Worm (Caenorhabditis elegans) whole organism, early embryonic: ENCODE data around the gene nhr-148.
"Not testable (repeated sequence)": the region's sequence is repeated elsewhere in the genome, so short reads cannot be mapped to it uniquely, and the experiment has no call there.

Experiments used
- B0310.2 ChIP-seq: sonication (generic microtip); optimal IDR thresholded peaks from 2 replicates; lab custom pipeline; 2016; ENCODE audit warnings: mild to moderate bottlenecking, missing genetic modification characterization, missing compliant biosample characterization
- F13C5.2 ChIP-seq: sonication (generic microtip); optimal IDR thresholded peaks from 2 replicates; lab custom pipeline; 2017; ENCODE audit warnings: mild to moderate bottlenecking, missing genetic modification characterization, inconsistent platforms, missing compliant biosample characterization
- aly-1 ChIP-seq: sonication (generic microtip); optimal IDR thresholded peaks from 2 replicates; lab custom pipeline; 2016; ENCODE audit warnings: missing genetic modification characterization, missing compliant biosample characterization
- ama-1 ChIP-seq: fragments of 150-350 bp; optimal IDR thresholded peaks from 2 replicates; lab custom pipeline; 2014
- ceh-13 ChIP-seq: fragments of 200-800 bp; sonication (Bioruptor generic); optimal IDR thresholded peaks from 2 replicates; lab custom pipeline; 2018; ENCODE audit warnings: mild to moderate bottlenecking, missing genetic modification characterization, missing compliant biosample characterization
- ceh-36 ChIP-seq: sonication (generic microtip); optimal IDR thresholded peaks from 2 replicates; lab custom pipeline; 2016; ENCODE audit warnings: missing genetic modification characterization, inconsistent platforms, missing compliant biosample characterization
- ets-7 ChIP-seq: sonication (generic microtip); optimal IDR thresholded peaks from 2 replicates; lab custom pipeline; 2016; ENCODE audit warnings: missing genotype, missing genetic modification characterization, missing compliant biosample characterization
- flt-1 ChIP-seq: fragments of 200-800 bp; sonication (Bioruptor generic); IDR thresholded peaks from 2 replicates; pipeline ENCODE4 v1.3.6; 2022; ENCODE audit warnings: missing genetic modification characterization, missing compliant biosample characterization
- hmbx-1 ChIP-seq: sonication (generic microtip); optimal IDR thresholded peaks from 2 replicates; lab custom pipeline; 2016; ENCODE audit warnings: mild to moderate bottlenecking, missing genetic modification characterization, missing compliant biosample characterization
- hmg-4 ChIP-seq: fragments of 200-800 bp; sonication (Bioruptor generic); optimal IDR thresholded peaks from 2 replicates; lab custom pipeline; 2018; ENCODE audit warnings: mild to moderate bottlenecking, missing genetic modification characterization, missing compliant biosample characterization
- hnd-1 ChIP-seq: sonication (generic microtip); optimal IDR thresholded peaks from 2 replicates; lab custom pipeline; 2016; ENCODE audit warnings: missing genetic modification characterization, missing compliant biosample characterization
- pes-1 ChIP-seq: fragments of 200-800 bp; sonication (Bioruptor generic); IDR thresholded peaks from 2 replicates; pipeline ENCODE4 v1.3.6; 2022; ENCODE audit warnings: missing genetic modification reagents, missing genetic modification characterization, missing compliant biosample characterization
- scrt-1 ChIP-seq: fragments of 200-800 bp; sonication (Bioruptor generic); IDR thresholded peaks from 2 replicates; pipeline ENCODE4 v1.3.6; 2022; ENCODE audit warnings: missing genetic modification characterization, missing compliant biosample characterization
- sea-1 ChIP-seq: fragments of 200-800 bp; sonication (Bioruptor generic); conservative IDR thresholded peaks from 2 replicates; pipeline ENCODE4 v1.3.6; 2022; ENCODE audit warnings: missing genetic modification characterization, missing compliant biosample characterization
- tbx-11 ChIP-seq: fragments of 200-800 bp; sonication (Bioruptor generic); IDR thresholded peaks from 2 replicates; pipeline ENCODE4 v1.3.6; 2022; ENCODE audit warnings: missing genetic modification characterization, missing compliant biosample characterization
- tbx-37 ChIP-seq: fragments of 200-800 bp; sonication (Bioruptor generic); conservative IDR thresholded peaks from 2 replicates; pipeline ENCODE4 v1.3.6; 2022; ENCODE audit warnings: missing genetic modification reagents, missing genetic modification characterization, missing compliant biosample characterization
- tra-4 ChIP-seq: sonication (generic microtip); optimal IDR thresholded peaks from 2 replicates; lab custom pipeline; 2017; ENCODE audit warnings: missing genetic modification characterization, missing compliant biosample characterization

Gene nhr-148

DNA sequence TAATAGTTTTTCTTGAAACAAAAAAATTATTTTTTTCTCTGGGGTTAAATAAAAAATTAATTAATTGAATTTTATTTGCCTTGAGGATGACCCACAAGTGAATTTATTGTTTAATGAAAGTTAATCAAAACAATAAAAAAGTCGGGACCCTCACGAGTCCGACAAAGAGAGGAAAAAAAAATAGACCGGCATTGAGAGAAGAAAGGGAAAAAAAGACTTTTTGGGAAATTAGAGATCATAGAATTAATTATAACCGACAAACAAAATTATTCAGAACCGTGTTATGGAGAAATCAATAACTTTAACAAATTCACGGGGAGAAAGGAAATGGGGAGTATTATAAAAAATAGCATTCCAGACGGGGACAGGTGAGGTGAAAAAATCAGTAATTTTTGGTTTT is 4.7 kb upstream of the nhr-148 start, which contains the start of gene F10G2.7:
F10G2.7 (minus strand) TSS at position 101 of the 400 bp plus-strand sequence.
- not testable (repeated sequence) for TF ChIP-seq tbx-37 (GFP tag; lab: Robert Waterston, UW); hmg-4 (GFP tag; lab: Kevin White, UChicago); ceh-13

DNA sequence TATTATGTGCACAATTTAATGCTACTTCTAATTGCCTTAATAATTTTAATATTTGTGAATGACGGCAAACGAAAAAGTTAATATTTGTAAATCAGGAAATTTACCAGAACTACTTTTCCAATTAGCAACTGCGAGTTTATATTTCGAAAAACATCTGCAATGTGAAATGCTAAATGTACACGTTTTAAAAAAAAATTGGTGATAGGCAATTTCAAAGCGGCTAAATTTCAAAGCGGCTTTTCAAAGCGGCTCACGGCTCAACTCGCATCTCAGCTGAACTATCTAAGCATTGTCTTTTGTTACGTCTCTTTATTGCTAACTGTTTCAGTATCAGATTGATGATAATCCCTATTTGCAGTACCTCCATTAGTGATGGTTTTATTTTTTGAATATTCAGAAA is 2.1 kb upstream of the nhr-148 start, which contains the start of gene srh-187:
srh-187 (minus strand) TSS at position 101 of the 400 bp plus-strand sequence.
- TF ChIP-seq hmg-4 (GFP tag; lab: Kevin White, UChicago), result no peak
- no peak for TF ChIP-seq hnd-1 (tag; lab: Kevin White, UChicago)
- no peak for TF ChIP-seq pes-1
- TF ChIP-seq aly-1, result no peak

DNA sequence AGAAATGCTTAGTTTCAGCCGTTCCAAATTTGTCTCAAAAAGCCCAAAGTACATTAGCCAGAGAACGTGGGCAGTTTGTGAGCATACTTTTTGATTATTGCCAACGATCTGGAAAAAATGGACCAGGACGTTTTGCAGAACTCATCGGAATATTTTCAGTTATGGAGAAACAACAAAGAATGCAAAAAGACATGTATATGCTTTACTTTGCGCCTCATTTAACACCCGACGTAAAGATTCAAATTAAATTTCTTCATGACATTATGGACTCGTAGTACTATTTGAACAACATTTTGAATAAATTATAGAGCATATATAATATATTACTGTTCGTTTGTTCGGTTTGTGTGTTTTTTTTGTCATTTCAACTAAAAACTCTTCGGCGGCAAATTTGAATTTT is 1.6 kb downstream of the nhr-148 start, which contains the start of gene srh-244:
srh-244 (plus strand) TSS at position 301 of the 400 bp plus-strand sequence.
- TF ChIP-seq scrt-1 (GFP tag; lab: Robert Waterston, UW) (no peak), sea-1 (GFP tag; lab: Robert Waterston, UW) (no peak), hmbx-1 (tag; lab: Kevin White, UChicago) (no peak), hmg-4 (GFP tag; lab: Kevin White, UChicago) (no peak), B0310.2 (tag; lab: Kevin White, UChicago) (no peak), tbx-11 (GFP tag; lab: Robert Waterston, UW) (no peak), flt-1 (GFP tag; lab: Robert Waterston, UW) (no peak)

DNA sequence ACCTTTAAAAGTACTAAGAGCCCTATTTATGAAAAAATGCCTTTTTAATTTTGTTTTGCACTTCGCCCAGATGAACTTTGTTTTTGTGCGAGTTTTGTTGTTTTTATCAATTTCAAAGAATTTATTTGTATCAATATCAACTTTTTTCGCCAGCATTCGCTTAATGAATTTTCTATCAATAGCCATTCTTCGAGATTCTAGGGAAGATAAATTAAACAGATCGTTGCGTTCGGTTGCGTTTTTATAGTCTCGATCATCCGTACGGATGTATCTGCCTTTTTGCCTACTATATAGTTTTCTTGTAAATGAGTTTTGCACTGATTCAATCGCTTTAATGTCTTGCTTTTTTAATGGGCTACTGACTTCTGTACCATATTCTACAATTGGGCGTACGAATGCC is 3.5 kb downstream of the nhr-148 start, which contains the start of gene nhr-147:
nhr-147 (plus strand) TSS at position 301 of the 400 bp plus-strand sequence.
- not testable (repeated sequence) for TF ChIP-seq tbx-11 (GFP tag; lab: Robert Waterston, UW); aly-1; hmbx-1 (tag; lab: Kevin White, UChicago)

DNA sequence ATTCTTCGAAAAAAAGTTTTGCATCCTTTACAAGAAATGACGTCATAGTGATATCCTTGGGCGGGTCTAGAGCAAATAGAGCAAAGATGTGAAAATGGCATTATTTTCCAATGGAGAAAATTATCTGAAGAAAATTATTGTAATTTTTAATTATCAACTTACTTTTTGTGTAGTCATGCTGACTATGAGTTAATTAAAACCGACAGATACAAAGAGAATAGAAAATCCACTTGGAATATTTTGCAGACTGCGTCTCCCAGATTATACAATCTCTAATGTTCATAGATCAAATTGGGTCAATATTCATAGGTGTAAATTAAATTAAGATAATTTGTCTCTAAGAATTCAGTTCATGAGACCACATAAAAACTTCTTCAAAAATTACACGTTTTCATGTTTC is 7.6 kb downstream of the nhr-148 start, which contains the start of gene nhr-149:
nhr-149 (minus strand) TSS at position 101 of the 400 bp plus-strand sequence.
- TF ChIP-seq tbx-11 (GFP tag; lab: Robert Waterston, UW), result no peak
- TF ChIP-seq ceh-36, result no peak
- TF ChIP-seq flt-1 (GFP tag; lab: Robert Waterston, UW), result no peak
- no peak for TF ChIP-seq hnd-1 (tag; lab: Kevin White, UChicago)
- no peak for TF ChIP-seq aly-1
- no peak for TF ChIP-seq tbx-37 (GFP tag; lab: Robert Waterston, UW)
- no peak for TF ChIP-seq hmg-4 (GFP tag; lab: Kevin White, UChicago)
- TF ChIP-seq ets-7 (tag; lab: Kevin White, UChicago), result no peak
- no peak for TF ChIP-seq sea-1 (GFP tag; lab: Robert Waterston, UW)
- no peak for TF ChIP-seq pes-1

DNA sequence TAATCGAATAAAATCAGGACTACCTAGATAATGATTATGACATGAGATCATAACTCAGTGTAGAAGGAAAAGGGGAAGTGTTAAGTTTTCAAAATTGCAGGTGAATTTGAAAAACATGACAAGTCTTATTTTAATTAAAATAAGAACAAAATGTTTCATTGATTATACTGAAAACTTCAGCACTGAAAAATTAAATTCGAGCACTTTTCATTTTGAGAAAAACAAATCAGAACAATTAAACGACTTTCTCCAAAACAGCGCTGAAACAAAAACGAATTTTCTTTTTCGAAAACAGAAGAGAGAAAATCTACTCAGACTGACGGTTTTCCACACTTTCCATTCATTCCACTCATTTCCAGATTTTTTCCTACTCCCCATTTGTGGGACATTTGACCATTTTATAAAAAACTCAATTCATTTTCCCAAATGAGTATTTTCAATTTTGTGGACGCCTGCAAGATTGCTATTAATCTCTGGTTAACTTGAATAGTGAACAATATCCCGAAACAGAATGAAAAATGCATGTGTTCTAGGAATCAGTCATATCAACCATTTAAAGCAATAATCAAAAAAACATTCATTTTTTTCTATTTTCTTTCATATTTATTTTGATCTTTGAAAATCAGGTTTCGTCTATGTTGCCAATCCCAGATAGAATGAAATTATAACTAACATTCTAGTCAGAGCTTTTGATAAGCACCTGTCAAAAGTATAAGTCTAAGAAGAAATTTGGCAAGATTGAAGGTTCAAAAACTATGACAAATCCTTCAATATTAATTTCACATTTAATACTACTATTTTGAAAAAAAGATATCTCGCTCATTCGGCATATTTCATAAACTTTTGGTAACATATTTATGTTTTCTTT is 10.5 kb downstream of the nhr-148 start, which contains the start of the genes srh-231 and srh-275:
srh-231 (minus strand) TSS at position 51 of the 868 bp plus-strand sequence.
srh-275 (plus strand) TSS at position 818 of the 868 bp plus-strand sequence.
- TF ChIP-seq F13C5.2 (tag; lab: Kevin White, UChicago) (no peak), ets-7 (tag; lab: Kevin White, UChicago) (no peak), flt-1 (GFP tag; lab: Robert Waterston, UW) (no peak), ama-1 (no peak), tra-4 (tag; lab: Kevin White, UChicago) (no peak), hnd-1 (tag; lab: Kevin White, UChicago) (no peak), tbx-11 (GFP tag; lab: Robert Waterston, UW) (no peak), ceh-36 (no peak)

DNA sequence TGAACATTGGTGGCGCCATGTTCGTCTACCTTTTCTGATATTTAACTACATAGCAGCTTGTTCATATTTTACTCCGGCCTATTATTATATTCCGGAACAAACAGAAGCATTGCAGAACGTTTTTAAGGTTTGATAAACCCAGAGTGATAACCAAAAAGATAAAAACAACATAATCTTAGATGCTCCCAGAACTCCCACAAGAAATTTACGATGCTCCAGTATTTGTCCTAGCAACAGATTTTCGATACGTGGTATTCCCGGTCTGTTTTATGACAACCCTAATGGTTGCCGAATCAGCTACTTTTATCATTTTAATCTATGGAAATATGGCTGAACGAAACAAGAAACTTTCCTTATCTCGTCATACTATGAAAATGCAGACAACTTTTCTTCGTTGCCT is 11.6 kb downstream of the nhr-148 start:
- TF ChIP-seq tbx-37 (GFP tag; lab: Robert Waterston, UW) (no peak), ets-7 (tag; lab: Kevin White, UChicago) (no peak), ceh-13 (no peak), tbx-11 (GFP tag; lab: Robert Waterston, UW) (no peak), F13C5.2 (tag; lab: Kevin White, UChicago) (no peak), pes-1 (no peak), B0310.2 (tag; lab: Kevin White, UChicago) (no peak), ama-1 (no peak), tra-4 (tag; lab: Kevin White, UChicago) (no peak), scrt-1 (GFP tag; lab: Robert Waterston, UW) (no peak), aly-1 (no peak), ceh-36 (no peak), hnd-1 (tag; lab: Kevin White, UChicago) (no peak), hmbx-1 (tag; lab: Kevin White, UChicago) (no peak), sea-1 (GFP tag; lab: Robert Waterston, UW) (no peak), flt-1 (GFP tag; lab: Robert Waterston, UW) (no peak)

DNA sequence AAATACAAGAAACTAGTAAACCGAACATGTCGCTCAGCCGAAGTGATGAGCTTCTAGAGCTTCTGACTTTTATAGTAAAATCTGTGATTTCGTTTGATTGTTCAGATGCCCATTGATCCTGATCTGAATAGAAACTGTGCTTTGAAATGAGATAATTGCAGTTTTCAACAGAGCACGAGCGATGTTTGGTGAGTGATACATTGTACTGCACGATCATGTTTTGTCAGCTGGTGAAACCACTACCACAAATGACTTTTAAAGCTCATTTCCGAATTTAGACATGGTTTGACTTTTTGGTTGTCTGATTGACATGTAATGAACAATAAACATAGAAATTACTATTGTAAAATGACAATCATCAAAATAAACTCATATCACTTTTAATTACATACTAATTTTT is 13.5 kb downstream of the nhr-148 start, which contains the start of gene tag-293:
tag-293 (minus strand) TSS at position 101 of the 400 bp plus-strand sequence.
- TF ChIP-seq aly-1 (no peak), tbx-37 (GFP tag; lab: Robert Waterston, UW) (no peak), hmbx-1 (tag; lab: Kevin White, UChicago) (no peak), F13C5.2 (tag; lab: Kevin White, UChicago) (no peak), ceh-13 (no peak), hnd-1 (tag; lab: Kevin White, UChicago) (no peak), pes-1 (no peak), sea-1 (GFP tag; lab: Robert Waterston, UW) (no peak)
